Worm (Caenorhabditis elegans) whole organism, young adult: ENCODE results near the gene C42C1.19.

ENCODE experiments used
- F23B12.7 ChIP-seq: sonication (generic microtip); optimal IDR thresholded peaks from 2 replicates; lab custom pipeline; 2017; ENCODE audit warnings: missing genetic modification characterization, mild to moderate bottlenecking, missing compliant biosample characterization, antibody characterized with exemption, moderate library complexity; ENCODE audit not compliant: insufficient read depth
- F57A8.1 ChIP-seq: fragments of 200-800 bp; sonication (Bioruptor generic); optimal IDR thresholded peaks from 2 replicates; lab custom pipeline; 2018; ENCODE audit warnings: mild to moderate bottlenecking, missing genetic modification characterization, moderate library complexity, missing compliant biosample characterization
- Y56A3A.18 ChIP-seq: fragments of 200-800 bp; sonication (Bioruptor generic); IDR thresholded peaks from 2 replicates; pipeline ENCODE4 v1.3.6; 2022; ENCODE audit warnings: missing genetic modification reagents, missing genetic modification characterization, missing compliant biosample characterization
- Y67H2A.10 ChIP-seq: fragments of 200-800 bp; sonication (Bioruptor generic); conservative IDR thresholded peaks from 2 replicates; pipeline ENCODE4 v1.3.6; 2022; ENCODE audit warnings: missing genetic modification reagents, missing genetic modification characterization, missing compliant biosample characterization
- attf-3 ChIP-seq: fragments of 200-800 bp; sonication (Bioruptor generic); conservative IDR thresholded peaks from 2 replicates; pipeline ENCODE4 v1.3.6; 2022; ENCODE audit warnings: missing genetic modification reagents, missing genetic modification characterization, missing compliant biosample characterization
- dox-1 ChIP-seq: fragments of 200-800 bp; sonication (Bioruptor generic); IDR thresholded peaks from 2 replicates; pipeline ENCODE4 v1.3.6; 2022; ENCODE audit warnings: missing genetic modification reagents, missing genetic modification characterization, missing compliant biosample characterization
- dpff-1 ChIP-seq: sonication (generic microtip); optimal IDR thresholded peaks from 2 replicates; lab custom pipeline; 2017; ENCODE audit warnings: mild to moderate bottlenecking, missing genetic modification characterization, missing compliant biosample characterization
- madf-10 ChIP-seq: sonication (generic microtip); optimal IDR thresholded peaks from 2 replicates; lab custom pipeline; 2016; ENCODE audit warnings: mild to moderate bottlenecking, missing genetic modification characterization, missing compliant biosample characterization
- pbrm-1 ChIP-seq: fragments of 200-800 bp; sonication (Bioruptor generic); IDR thresholded peaks from 2 replicates; pipeline ENCODE4 v1.3.6; 2022; ENCODE audit warnings: missing genetic modification reagents, missing genetic modification characterization, missing compliant biosample characterization
- rec-8 ChIP-seq, 2 experiments: sonication (generic microtip); optimal IDR thresholded peaks; 2 replicates each; lab custom pipeline; 2016; ENCODE audit warnings: mild to moderate bottlenecking in 2 of 2, missing genetic modification characterization in 2 of 2, missing genetic modification reagents in 2 of 2, missing genotype in 2 of 2, missing biosample characterization in 1 of 2, missing compliant biosample characterization in 1 of 2, moderate library complexity in 1 of 2
- snpc-4 ChIP-seq, 5 experiments: fragments of 150-350 bp in 1 of 5; sonication (generic microtip) in 4 of 5; optimal IDR thresholded peaks; 2 replicates each; lab custom pipeline; 2014 to 2018; ENCODE audit warnings: missing genetic modification characterization in 5 of 5, missing biosample characterization in 3 of 5, antibody characterized with exemption in 2 of 5, mild to moderate bottlenecking in 2 of 5, missing compliant biosample characterization in 2 of 5, missing genotype in 2 of 5, moderate library complexity in 2 of 5, missing genetic modification reagents in 1 of 5
- unc-62 ChIP-seq: fragments of 150-350 bp; optimal IDR thresholded peaks from 2 replicates; lab custom pipeline; 2014; ENCODE audit warnings: missing biosample characterization, missing genetic modification reagents, missing genetic modification characterization

DNA sequence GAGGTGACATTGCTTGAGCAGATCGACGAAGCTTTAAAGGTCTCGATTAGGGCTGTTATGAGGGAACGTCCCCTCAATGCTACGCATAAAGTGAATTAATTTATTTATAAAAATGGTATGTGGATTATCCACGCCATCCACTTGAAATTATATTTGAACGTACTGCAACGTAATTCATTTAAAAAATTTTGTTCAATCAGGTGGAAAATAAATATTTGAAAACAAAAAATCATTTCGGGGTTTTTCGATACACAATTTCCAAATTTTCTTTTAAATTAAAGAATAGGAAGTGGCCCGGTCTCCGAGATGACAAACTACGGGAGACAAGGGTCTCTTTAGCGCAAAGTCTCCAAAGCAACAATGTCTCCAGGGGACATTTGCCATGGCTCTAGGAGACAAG, 29.1 kb downstream of the C42C1.19 start, which contains the start of gene oac-58:
- TF ChIP-seq snpc-4 (GFP tag; optimal IDR thresholded peaks at IDR 0.05; lab: Kevin White, UChicago), result no peak
- TF ChIP-seq snpc-4 (tag; optimal IDR thresholded peaks at IDR 0.05; lab: Kevin White, UChicago), result no peak
- TF ChIP-seq dpff-1, result no peak
- no peak for TF ChIP-seq F23B12.7 (tag; lab: Kevin White, UChicago)
- no peak for TF ChIP-seq Y56A3A.18 (GFP tag; lab: Robert Waterston, UW)
- no peak for TF ChIP-seq F57A8.1 (GFP tag; lab: Kevin White, UChicago)
- no peak for TF ChIP-seq rec-8 (tag; optimal IDR thresholded peaks at IDR 0.05; lab: Kevin White, UChicago)
- no peak for TF ChIP-seq Y67H2A.10 (GFP tag; lab: Robert Waterston, UW)
- TF ChIP-seq unc-62 (GFP tag; lab: Kevin White, UChicago), result no peak
- TF ChIP-seq dox-1 (GFP tag; lab: Robert Waterston, UW), result no peak
- TF ChIP-seq pbrm-1 (GFP tag; lab: Robert Waterston, UW), result no peak
- no peak for TF ChIP-seq attf-3 (GFP tag; lab: Robert Waterston, UW)
- no peak for TF ChIP-seq madf-10 (tag; lab: Kevin White, UChicago)
